Worm (Caenorhabditis elegans) whole organism, early embryonic: ENCODE results near the gene lipl-1.

Experiments used
- B0310.2 ChIP-seq: sonication (generic microtip); optimal IDR thresholded peaks from 2 replicates; lab custom pipeline; 2016; ENCODE audit warnings: mild to moderate bottlenecking, missing genetic modification characterization, missing compliant biosample characterization
- F13C5.2 ChIP-seq: sonication (generic microtip); optimal IDR thresholded peaks from 2 replicates; lab custom pipeline; 2017; ENCODE audit warnings: mild to moderate bottlenecking, missing genetic modification characterization, inconsistent platforms, missing compliant biosample characterization
- aly-1 ChIP-seq: sonication (generic microtip); optimal IDR thresholded peaks from 2 replicates; lab custom pipeline; 2016; ENCODE audit warnings: missing genetic modification characterization, missing compliant biosample characterization
- ama-1 ChIP-seq: fragments of 150-350 bp; optimal IDR thresholded peaks from 2 replicates; lab custom pipeline; 2014
- ceh-13 ChIP-seq: fragments of 200-800 bp; sonication (Bioruptor generic); optimal IDR thresholded peaks from 2 replicates; lab custom pipeline; 2018; ENCODE audit warnings: mild to moderate bottlenecking, missing genetic modification characterization, missing compliant biosample characterization
- ceh-36 ChIP-seq: sonication (generic microtip); optimal IDR thresholded peaks from 2 replicates; lab custom pipeline; 2016; ENCODE audit warnings: missing genetic modification characterization, inconsistent platforms, missing compliant biosample characterization
- flt-1 ChIP-seq: fragments of 200-800 bp; sonication (Bioruptor generic); IDR thresholded peaks from 2 replicates; pipeline ENCODE4 v1.3.6; 2022; ENCODE audit warnings: missing genetic modification characterization, missing compliant biosample characterization
- hmbx-1 ChIP-seq: sonication (generic microtip); optimal IDR thresholded peaks from 2 replicates; lab custom pipeline; 2016; ENCODE audit warnings: mild to moderate bottlenecking, missing genetic modification characterization, missing compliant biosample characterization
- hmg-4 ChIP-seq: fragments of 200-800 bp; sonication (Bioruptor generic); optimal IDR thresholded peaks from 2 replicates; lab custom pipeline; 2018; ENCODE audit warnings: mild to moderate bottlenecking, missing genetic modification characterization, missing compliant biosample characterization
- hnd-1 ChIP-seq: sonication (generic microtip); optimal IDR thresholded peaks from 2 replicates; lab custom pipeline; 2016; ENCODE audit warnings: missing genetic modification characterization, missing compliant biosample characterization
- scrt-1 ChIP-seq: fragments of 200-800 bp; sonication (Bioruptor generic); IDR thresholded peaks from 2 replicates; pipeline ENCODE4 v1.3.6; 2022; ENCODE audit warnings: missing genetic modification characterization, missing compliant biosample characterization
- sea-1 ChIP-seq: fragments of 200-800 bp; sonication (Bioruptor generic); conservative IDR thresholded peaks from 2 replicates; pipeline ENCODE4 v1.3.6; 2022; ENCODE audit warnings: missing genetic modification characterization, missing compliant biosample characterization
- tbx-11 ChIP-seq: fragments of 200-800 bp; sonication (Bioruptor generic); IDR thresholded peaks from 2 replicates; pipeline ENCODE4 v1.3.6; 2022; ENCODE audit warnings: missing genetic modification characterization, missing compliant biosample characterization
- tra-4 ChIP-seq: sonication (generic microtip); optimal IDR thresholded peaks from 2 replicates; lab custom pipeline; 2017; ENCODE audit warnings: missing genetic modification characterization, missing compliant biosample characterization

ce11 chrV:12921680-12922079 is 1.9 kb downstream of the lipl-1 start:
- TF ChIP-seq ceh-13 (GFP tag; lab: Kevin White, UChicago) (no peak), ama-1 (no peak), flt-1 (no peak), F13C5.2 (tag; lab: Kevin White, UChicago) (no peak), aly-1 (no peak), B0310.2 (no peak), hmbx-1 (tag; lab: Kevin White, UChicago) (no peak), hmg-4 (GFP tag; lab: Kevin White, UChicago) (no peak), sea-1 (GFP tag; lab: Robert Waterston, UW) (no peak), hnd-1 (tag; lab: Kevin White, UChicago) (no peak), tra-4 (no peak), ceh-36 (no peak), scrt-1 (GFP tag; lab: Robert Waterston, UW) (no peak), tbx-11 (no peak)
